Worm (Caenorhabditis elegans) whole organism, L4 larva: ENCODE measurements around the gene B0563.1.
"Not testable (repeated sequence)": the region's sequence is repeated elsewhere in the genome, so short reads cannot be mapped to it uniquely, and the experiment has no call there.

ENCODE experiments used
- F44E2.7 ChIP-seq: fragments of 200-800 bp; sonication (Bioruptor generic); IDR thresholded peaks from 2 replicates; pipeline ENCODE4 v2.1.2; 2022; ENCODE audit warnings: missing genetic modification characterization, missing compliant biosample characterization
- Y105C5A.15 ChIP-seq: fragments of 200-800 bp; sonication (Bioruptor generic); IDR thresholded peaks from 2 replicates; pipeline ENCODE4 v1.3.6; 2022; ENCODE audit warnings: missing genetic modification characterization, missing compliant biosample characterization
- aha-1 ChIP-seq: fragments of 150-350 bp; peaks from one replicate; lab custom pipeline; 2014; ENCODE audit warnings: missing biosample characterization, missing genetic modification characterization
- ceh-62 ChIP-seq: sonication (generic microtip); optimal IDR thresholded peaks from 2 replicates; lab custom pipeline; 2017; ENCODE audit warnings: missing biosample characterization, missing genetic modification characterization
- ces-1 ChIP-seq: fragments of 150-350 bp; sonication (generic microtip); optimal IDR thresholded peaks from 4 replicates; lab custom pipeline; 2014; ENCODE audit warnings: missing biosample characterization, missing genetic modification reagents, missing genetic modification characterization
- daf-16 ChIP-seq, 3 experiments: sonication (generic microtip); optimal IDR thresholded peaks; 2 replicates each; lab custom pipeline; 2016 to 2017; ENCODE audit warnings: missing genetic modification characterization in 3 of 3, missing genetic modification reagents in 3 of 3, mild to moderate bottlenecking in 2 of 3, missing compliant biosample characterization in 2 of 3, missing biosample characterization in 1 of 3, moderate library complexity in 1 of 3
- dve-1 ChIP-seq: sonication (generic microtip); optimal IDR thresholded peaks from 2 replicates; lab custom pipeline; 2017; ENCODE audit warnings: antibody characterized with exemption, mild to moderate bottlenecking, missing genetic modification characterization, missing compliant biosample characterization; ENCODE audit not compliant: insufficient read depth
- egl-27 ChIP-seq: sonication (generic microtip); optimal IDR thresholded peaks from 3 replicates; lab custom pipeline; 2017; ENCODE audit warnings: missing biosample characterization, missing genetic modification reagents, missing genetic modification characterization
- hlh-11 ChIP-seq: fragments of 200-800 bp; sonication (Bioruptor generic); optimal IDR thresholded peaks from 2 replicates; lab custom pipeline; 2018; ENCODE audit warnings: mild to moderate bottlenecking, missing genetic modification characterization, missing compliant biosample characterization
- hlh-30 ChIP-seq: sonication (generic microtip); optimal IDR thresholded peaks from 2 replicates; lab custom pipeline; 2017; ENCODE audit warnings: antibody characterized with exemption, mild to moderate bottlenecking, missing genetic modification characterization, missing compliant biosample characterization; ENCODE audit not compliant: insufficient read depth
- lin-1 ChIP-seq: fragments of 200-800 bp; sonication (Bioruptor generic); IDR thresholded peaks from 2 replicates; pipeline ENCODE4 v1.3.6; 2022; ENCODE audit warnings: missing genetic modification reagents, missing genetic modification characterization, missing compliant biosample characterization
- lin-29 ChIP-seq: fragments of 200-800 bp; sonication (Bioruptor generic); IDR thresholded peaks from 2 replicates; pipeline ENCODE4 v1.3.6; 2022; ENCODE audit warnings: missing genetic modification reagents, missing genetic modification characterization, missing compliant biosample characterization
- madf-5 ChIP-seq, 2 experiments: fragments of 200-800 bp; sonication (Bioruptor generic); IDR thresholded peaks; 2 replicates each; pipeline ENCODE4 v1.3.6; 2022; ENCODE audit warnings: missing compliant biosample characterization in 2 of 2, missing genetic modification characterization in 2 of 2
- mep-1 ChIP-seq: fragments of 150-350 bp; sonication (generic microtip); optimal IDR thresholded peaks from 3 replicates; lab custom pipeline; 2014; ENCODE audit warnings: missing biosample characterization, missing genetic modification characterization
- nhr-11 ChIP-seq: fragments of 150-350 bp; optimal IDR thresholded peaks from 2 replicates; lab custom pipeline; 2014; ENCODE audit warnings: missing biosample characterization, missing genetic modification characterization
- pqm-1 ChIP-seq: sonication (generic microtip); optimal IDR thresholded peaks from 2 replicates; lab custom pipeline; 2017; ENCODE audit warnings: missing biosample characterization, missing genetic modification characterization
- skn-1 ChIP-seq: fragments of 150-350 bp; optimal IDR thresholded peaks from 2 replicates; lab custom pipeline; 2014; ENCODE audit warnings: missing biosample characterization, missing genetic modification characterization
- spr-1 ChIP-seq: sonication (generic microtip); optimal IDR thresholded peaks from 2 replicates; lab custom pipeline; 2016; ENCODE audit warnings: mild to moderate bottlenecking, missing genetic modification characterization, missing compliant biosample characterization
- unc-62 ChIP-seq, 3 experiments: fragments of 150-350 bp in 1 of 3; sonication (generic microtip); optimal IDR thresholded peaks in 2 of 3; peaks in 1 of 3; 1 replicate in 1 of 3; 2 replicates in 2 of 3; lab custom pipeline; 2014 to 2017; ENCODE audit warnings: missing biosample characterization in 3 of 3, missing genetic modification characterization in 3 of 3, missing genetic modification reagents in 3 of 3, missing genotype in 1 of 3
- zip-11 ChIP-seq: fragments of 200-800 bp; sonication (Bioruptor generic); IDR thresholded peaks from 2 replicates; pipeline ENCODE4 v1.3.6; 2022; ENCODE audit warnings: missing genetic modification characterization, missing compliant biosample characterization
- zip-2 ChIP-seq: fragments of 150-350 bp; optimal IDR thresholded peaks from 2 replicates; lab custom pipeline; 2014; ENCODE audit warnings: missing biosample characterization, missing genetic modification characterization

B0563.1 gene

ce11 chrX:9191795-9192494 is 20.6 kb downstream of the B0563.1 start, which contains the start of gene Y81B9A.1 (continued):
- no peak for TF ChIP-seq aha-1 (tag; lab: Kevin White, UChicago)
- no peak for TF ChIP-seq F44E2.7
- no peak for TF ChIP-seq ceh-62
- no peak for TF ChIP-seq unc-62 (GFP tag; optimal IDR thresholded peaks at IDR 0.05 in 1 of 2; lab: Kevin White, UChicago)
- no peak for TF ChIP-seq unc-62 (tag; optimal IDR thresholded peaks at IDR 0.05; lab: Kevin White, UChicago)
- TF ChIP-seq, all 104 proteins: peak for 5

ce11 chrX:9194081-9194480 is 22.7 kb downstream of the B0563.1 start:
- peak in 1 of 2 experiments; percentile 70 for TF ChIP-seq unc-62 (GFP tag; optimal IDR thresholded peaks at IDR 0.05 in 1 of 2; lab: Kevin White, UChicago)
- TF ChIP-seq unc-62 (tag; optimal IDR thresholded peaks at IDR 0.05; lab: Kevin White, UChicago): no peak
- no peak for TF ChIP-seq mep-1
- TF ChIP-seq aha-1 (tag; lab: Kevin White, UChicago): peak; percentile 93
- no peak for TF ChIP-seq egl-27 (tag; lab: Kevin White, UChicago)
- no peak for TF ChIP-seq lin-29 (GFP tag; lab: Robert Waterston, UW)

- TF ChIP-seq aha-1 (tag; lab: Kevin White, UChicago) (peak; percentile 96), skn-1 (tag; lab: Kevin White, UChicago) (no peak), dve-1 (no peak), unc-62 (GFP tag; optimal IDR thresholded peaks at IDR 0.05 in 1 of 2; lab: Kevin White, UChicago) (peak in 1 of 2 experiments; percentile 77), unc-62 (tag; optimal IDR thresholded peaks at IDR 0.05; lab: Kevin White, UChicago) (no peak)
Measured at ce11 chrX:9195375-9196098, 24.2 kb downstream of the B0563.1 start.

ce11 chrX:9203468-9203867 is 32.1 kb downstream of the B0563.1 start, which contains the start of gene crb-3:
TSS of gene crb-3 (plus strand) at chrX:9203768.
- not testable (repeated sequence) for TF ChIP-seq spr-1 (tag; lab: Kevin White, UChicago); Y105C5A.15 (GFP tag; lab: Robert Waterston, UW); hlh-11

DNA sequence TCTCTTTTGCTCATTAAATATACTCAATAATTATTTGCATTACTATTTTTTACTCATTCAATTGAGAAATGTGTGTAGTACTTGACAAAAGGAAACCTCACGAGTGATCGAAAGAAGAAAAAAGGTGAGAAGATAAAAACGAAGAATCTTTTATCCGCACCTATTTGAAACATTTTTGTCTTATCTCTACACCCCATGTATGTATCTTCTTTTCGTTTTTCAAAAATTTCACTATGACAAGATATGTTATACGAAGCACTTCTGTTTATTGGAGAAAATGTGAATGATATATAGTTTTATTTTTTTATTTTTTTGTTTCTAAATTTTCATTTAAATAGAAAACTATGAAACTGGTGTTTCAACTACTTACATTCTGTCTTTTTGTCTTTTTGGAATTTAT is 33.6 kb downstream of the B0563.1 start:
- TF ChIP-seq unc-62 (GFP tag; optimal IDR thresholded peaks at IDR 0.05 in 1 of 2; lab: Kevin White, UChicago) (peak in 1 of 2 experiments; percentile 53), unc-62 (tag; optimal IDR thresholded peaks at IDR 0.05; lab: Kevin White, UChicago) (no peak), nhr-11 (tag; lab: Kevin White, UChicago) (no peak)

DNA sequence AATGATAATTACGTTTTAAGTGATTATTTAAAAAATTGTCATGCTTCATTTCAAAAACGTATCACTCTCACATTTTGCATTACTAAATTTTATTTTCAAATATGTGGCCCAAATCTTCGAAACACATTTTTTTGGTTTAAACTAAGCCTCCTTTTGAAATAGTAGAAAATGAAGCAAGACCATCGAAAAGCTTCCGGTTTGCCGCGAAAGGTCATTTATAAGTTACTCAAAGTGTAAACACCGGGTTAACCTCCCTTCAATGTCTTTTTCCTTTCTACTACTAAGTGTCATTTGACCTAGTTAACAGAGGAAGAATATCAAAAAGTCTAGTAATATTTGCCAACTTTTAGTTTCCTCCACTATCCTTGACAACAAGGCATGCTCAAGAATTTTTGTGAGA is 35.4 kb downstream of the B0563.1 start:
- TF ChIP-seq unc-62 (GFP tag; optimal IDR thresholded peaks at IDR 0.05 in 1 of 2; lab: Kevin White, UChicago) (peak in 1 of 2 experiments; percentile 93), unc-62 (tag; optimal IDR thresholded peaks at IDR 0.05; lab: Kevin White, UChicago) (no peak), mep-1 (no peak), zip-2 (tag; lab: Kevin White, UChicago) (no peak)
- TF ChIP-seq, all 104 proteins: peak for 1

DNA sequence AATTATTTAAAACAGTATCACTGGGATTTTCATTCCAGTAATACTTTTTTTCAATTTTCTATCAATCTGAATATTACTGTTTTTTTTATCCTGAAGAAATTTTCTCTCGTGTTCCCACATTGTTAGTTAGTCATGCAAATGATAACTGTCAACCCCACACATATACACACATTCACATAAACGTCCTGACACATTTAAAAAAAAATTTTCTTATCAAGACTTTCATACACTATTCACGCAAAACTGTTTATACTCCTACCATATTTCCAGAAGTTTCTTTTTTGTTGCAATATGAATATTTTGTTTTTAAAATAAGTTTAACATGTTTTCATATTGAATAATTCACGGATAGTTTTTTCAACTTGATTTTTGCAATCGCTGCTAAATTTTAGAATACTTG is 37.2 kb downstream of the B0563.1 start:
- TF ChIP-seq hlh-11: peak; percentile 1
- TF ChIP-seq hlh-30 (tag; lab: Kevin White, UChicago): peak; percentile 21
- TF ChIP-seq dve-1: peak; percentile 48
- peak; percentile 57 for TF ChIP-seq pqm-1 (tag; lab: Kevin White, UChicago)
- TF ChIP-seq ces-1: no peak
- no peak for TF ChIP-seq daf-16 (GFP tag; optimal IDR thresholded peaks at IDR 0.05; lab: Kevin White, UChicago)
- peak; percentile 83 for TF ChIP-seq daf-16 (tag; optimal IDR thresholded peaks at IDR 0.05; lab: Kevin White, UChicago)
- TF ChIP-seq zip-11 (GFP tag; lab: Robert Waterston, UW): no peak

DNA sequence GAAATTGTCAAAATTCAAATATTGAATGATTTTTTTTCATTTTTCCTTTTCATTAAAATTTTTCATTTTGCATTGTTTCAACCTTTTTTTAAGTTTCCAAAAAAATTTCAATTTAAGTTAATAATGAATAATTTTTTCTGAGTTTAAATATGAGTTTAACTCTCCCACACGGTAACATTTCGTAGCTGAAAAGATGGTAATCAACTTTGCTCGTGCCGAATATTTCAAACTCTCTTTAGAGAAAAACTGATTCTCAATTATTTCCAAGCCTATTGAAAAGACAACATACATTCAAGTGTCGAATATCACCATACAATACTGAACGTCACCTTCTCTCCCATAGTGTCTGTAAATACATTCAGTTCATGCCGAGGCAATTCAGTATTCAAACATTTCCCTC is 37.6 kb downstream of the B0563.1 start:
- TF ChIP-seq madf-5 (GFP tag; IDR thresholded peaks at IDR 0.05; lab: Robert Waterston, UW) (no peak), unc-62 (GFP tag; optimal IDR thresholded peaks at IDR 0.05 in 1 of 2; lab: Kevin White, UChicago) (peak in 1 of 2 experiments; percentile 99), unc-62 (tag; optimal IDR thresholded peaks at IDR 0.05; lab: Kevin White, UChicago) (no peak), lin-1 (GFP tag; lab: Robert Waterston, UW) (no peak)
